Fruit fly (Drosophila melanogaster): Measurements from ENCODE around the gene msi.

DNA sequence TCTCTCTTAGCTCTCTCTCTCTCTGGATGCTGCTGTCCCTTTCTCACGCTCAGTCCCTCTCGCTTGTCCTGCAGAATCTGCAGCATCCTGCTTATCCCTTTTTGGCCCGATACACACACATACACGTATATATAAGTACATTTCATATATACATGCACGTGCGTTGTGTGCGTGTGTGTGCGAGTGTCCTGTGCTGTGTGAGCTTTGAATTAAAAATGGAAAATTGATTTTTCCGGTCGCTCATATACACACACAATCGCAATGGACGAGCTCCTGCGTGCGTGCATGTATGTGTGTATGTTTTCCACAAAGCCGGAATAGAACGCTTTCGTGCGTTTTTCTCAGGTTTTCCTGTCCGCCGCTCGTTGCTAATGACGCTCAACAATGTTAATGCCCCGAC is 72.6 kb downstream of the msi start:
- TF ChIP-seq fru (optimal IDR thresholded peaks at IDR 0.05) (no peak), NfI (GFP tag; optimal IDR thresholded peaks at IDR 0.05) (no peak), bsh (GFP tag; optimal IDR thresholded peaks at IDR 0.05) (no peak), CG9215 (GFP tag; IDR thresholded peaks at IDR 0.05) (no peak)
